Worm (Caenorhabditis elegans) whole organism, young adult: ENCODE data around the gene ndab-1.

Experiments
- B0035.1 ChIP-seq: sonication (generic microtip); optimal IDR thresholded peaks from 2 replicates; lab custom pipeline; 2016; ENCODE audit warnings: missing genetic modification characterization, mild to moderate bottlenecking, missing compliant biosample characterization, missing genotype, missing genetic modification reagents
- B0336.3 ChIP-seq: fragments of 200-800 bp; sonication (Bioruptor generic); IDR thresholded peaks from 2 replicates; pipeline ENCODE4 v1.3.6; 2022; ENCODE audit warnings: missing genetic modification characterization, missing compliant biosample characterization
- C06A6.2 ChIP-seq: fragments of 200-800 bp; sonication (Bioruptor generic); conservative IDR thresholded peaks from 2 replicates; pipeline ENCODE4 v1.3.6; 2022; ENCODE audit warnings: missing genetic modification characterization, missing compliant biosample characterization
- F22D6.2 ChIP-seq: sonication (generic microtip); optimal IDR thresholded peaks from 2 replicates; lab custom pipeline; 2016; ENCODE audit warnings: mild to moderate bottlenecking, missing genetic modification characterization, missing compliant biosample characterization
- F52B5.7 ChIP-seq: sonication (generic microtip); optimal IDR thresholded peaks from 2 replicates; lab custom pipeline; 2016; ENCODE audit warnings: mild to moderate bottlenecking, missing genetic modification characterization, missing compliant biosample characterization
- K11D2.4 ChIP-seq: fragments of 200-800 bp; sonication (Bioruptor generic); IDR thresholded peaks from 2 replicates; pipeline ENCODE4 v1.3.6; 2022; ENCODE audit warnings: missing genetic modification reagents, missing genetic modification characterization, missing compliant biosample characterization
- Y67H2A.10 ChIP-seq: fragments of 200-800 bp; sonication (Bioruptor generic); conservative IDR thresholded peaks from 2 replicates; pipeline ENCODE4 v1.3.6; 2022; ENCODE audit warnings: missing genetic modification reagents, missing genetic modification characterization, missing compliant biosample characterization
- attf-5 ChIP-seq: fragments of 200-800 bp; sonication (Bioruptor generic); optimal IDR thresholded peaks from 2 replicates; lab custom pipeline; 2018; ENCODE audit warnings: mild to moderate bottlenecking, missing genetic modification characterization, missing compliant biosample characterization
- attf-6 ChIP-seq: fragments of 200-800 bp; sonication (Bioruptor generic); IDR thresholded peaks from 2 replicates; pipeline ENCODE4 v1.3.6; 2022; ENCODE audit warnings: missing genetic modification reagents, missing genetic modification characterization, missing compliant biosample characterization
- cebp-1 ChIP-seq, 2 experiments: fragments of 200-800 bp in 1 of 2; sonication (Bioruptor generic) in 1 of 2; sonication (generic microtip) in 1 of 2; IDR thresholded peaks in 1 of 2; optimal IDR thresholded peaks in 1 of 2; 2 replicates each; pipeline versions ENCODE4 v1.3.6 to Lab custom; 2017 to 2022; ENCODE audit warnings: missing compliant biosample characterization in 2 of 2, missing genetic modification characterization in 2 of 2, mild to moderate bottlenecking in 1 of 2, missing genetic modification reagents in 1 of 2, moderate library complexity in 1 of 2
- gei-17 ChIP-seq: fragments of 200-800 bp; sonication (Bioruptor generic); optimal IDR thresholded peaks from 2 replicates; lab custom pipeline; 2018; ENCODE audit warnings: mild to moderate bottlenecking, missing genetic modification characterization, missing compliant biosample characterization
- hlh-26 ChIP-seq: fragments of 200-800 bp; sonication (Bioruptor generic); conservative IDR thresholded peaks from 2 replicates; pipeline ENCODE4 v1.3.6; 2022; ENCODE audit warnings: missing genetic modification reagents, missing genetic modification characterization, missing compliant biosample characterization
- hmg-20 ChIP-seq: fragments of 200-800 bp; sonication (Bioruptor generic); IDR thresholded peaks from 2 replicates; pipeline ENCODE4 v1.3.6; 2022; ENCODE audit warnings: missing genetic modification reagents, missing genetic modification characterization, missing compliant biosample characterization
- lin-26 ChIP-seq: fragments of 200-800 bp; sonication (Bioruptor generic); IDR thresholded peaks from 2 replicates; pipeline ENCODE4 v1.3.6; 2022; ENCODE audit warnings: missing genetic modification reagents, missing genetic modification characterization, missing compliant biosample characterization
- lsl-1 ChIP-seq: fragments of 200-800 bp; sonication (Bioruptor generic); optimal IDR thresholded peaks from 2 replicates; lab custom pipeline; 2018; ENCODE audit warnings: mild to moderate bottlenecking, missing genetic modification characterization, moderate library complexity, missing compliant biosample characterization
- madf-10 ChIP-seq: sonication (generic microtip); optimal IDR thresholded peaks from 2 replicates; lab custom pipeline; 2016; ENCODE audit warnings: mild to moderate bottlenecking, missing genetic modification characterization, missing compliant biosample characterization
- madf-3 ChIP-seq: fragments of 200-800 bp; sonication (Bioruptor generic); IDR thresholded peaks from 2 replicates; pipeline ENCODE4 v1.3.6; 2022; ENCODE audit warnings: missing genetic modification reagents, missing genetic modification characterization, missing compliant biosample characterization
- mcd-1 ChIP-seq: fragments of 200-800 bp; sonication (Bioruptor generic); IDR thresholded peaks from 2 replicates; pipeline ENCODE4 v1.3.6; 2022; ENCODE audit warnings: missing genetic modification reagents, missing genetic modification characterization, missing compliant biosample characterization
- mel-28 ChIP-seq: sonication (generic microtip); optimal IDR thresholded peaks from 2 replicates; lab custom pipeline; 2016; ENCODE audit warnings: borderline replicate concordance, mild to moderate bottlenecking, missing genetic modification characterization, missing compliant biosample characterization
- nfya-1 ChIP-seq: sonication (generic microtip); optimal IDR thresholded peaks from 2 replicates; lab custom pipeline; 2017; ENCODE audit warnings: antibody characterized with exemption, missing compliant biosample characterization, missing genetic modification characterization, borderline replicate concordance; ENCODE audit not compliant: insufficient read depth
- nfyb-1 ChIP-seq: fragments of 200-800 bp; sonication (Bioruptor generic); IDR thresholded peaks from 2 replicates; pipeline ENCODE4 v1.3.6; 2022; ENCODE audit warnings: missing genetic modification reagents, missing genetic modification characterization, missing compliant biosample characterization
- nhr-27 ChIP-seq: fragments of 200-800 bp; sonication (Bioruptor generic); optimal IDR thresholded peaks from 2 replicates; lab custom pipeline; 2018; ENCODE audit warnings: mild to moderate bottlenecking, missing genetic modification characterization, moderate library complexity, missing compliant biosample characterization
- repo-1 ChIP-seq: sonication (generic microtip); optimal IDR thresholded peaks from 2 replicates; lab custom pipeline; 2017; ENCODE audit warnings: mild to moderate bottlenecking, missing genetic modification characterization, missing compliant biosample characterization
- snpc-1.1 ChIP-seq: sonication (generic microtip); optimal IDR thresholded peaks from 2 replicates; lab custom pipeline; 2017; ENCODE audit warnings: missing genetic modification characterization, mild to moderate bottlenecking, missing compliant biosample characterization, antibody characterized with exemption, moderate library complexity, missing genotype, missing genetic modification reagents; ENCODE audit not compliant: insufficient read depth
- snpc-1.3 ChIP-seq: sonication (generic microtip); optimal IDR thresholded peaks from 2 replicates; lab custom pipeline; 2017; ENCODE audit warnings: missing genetic modification characterization, mild to moderate bottlenecking, missing compliant biosample characterization, antibody characterized with exemption, moderate library complexity, missing genotype, missing genetic modification reagents; ENCODE audit not compliant: insufficient read depth
- snpc-3.4 ChIP-seq: sonication (generic microtip); optimal IDR thresholded peaks from 2 replicates; lab custom pipeline; 2017; ENCODE audit warnings: missing genetic modification characterization, mild to moderate bottlenecking, missing compliant biosample characterization, antibody characterized with exemption, moderate library complexity, missing genotype, missing genetic modification reagents
- snpc-4 ChIP-seq, 5 experiments: fragments of 150-350 bp in 1 of 5; sonication (generic microtip) in 4 of 5; optimal IDR thresholded peaks; 2 replicates each; lab custom pipeline; 2014 to 2018; ENCODE audit warnings: missing genetic modification characterization in 5 of 5, missing biosample characterization in 3 of 5, antibody characterized with exemption in 2 of 5, mild to moderate bottlenecking in 2 of 5, missing compliant biosample characterization in 2 of 5, missing genotype in 2 of 5, moderate library complexity in 2 of 5, missing genetic modification reagents in 1 of 5
- somi-1 ChIP-seq: fragments of 200-800 bp; sonication (Bioruptor generic); optimal IDR thresholded peaks from 2 replicates; lab custom pipeline; 2018; ENCODE audit warnings: mild to moderate bottlenecking, missing genetic modification characterization, missing compliant biosample characterization
- tbx-9 ChIP-seq: sonication (generic microtip); optimal IDR thresholded peaks from 2 replicates; lab custom pipeline; 2016; ENCODE audit warnings: borderline replicate concordance, missing genetic modification characterization, inconsistent platforms, missing compliant biosample characterization
- tlf-1 ChIP-seq: fragments of 200-800 bp; sonication (Bioruptor generic); optimal IDR thresholded peaks from 2 replicates; lab custom pipeline; 2018; ENCODE audit warnings: mild to moderate bottlenecking, missing genetic modification characterization, missing compliant biosample characterization
- xnd-1 ChIP-seq: sonication (generic microtip); optimal IDR thresholded peaks from 2 replicates; lab custom pipeline; 2016; ENCODE audit warnings: missing genotype, missing genetic modification reagents, missing genetic modification characterization, missing compliant biosample characterization
- zfh-2 ChIP-seq: fragments of 200-800 bp; sonication (Bioruptor generic); conservative IDR thresholded peaks from 2 replicates; pipeline ENCODE4 v1.3.6; 2022; ENCODE audit warnings: missing genetic modification reagents, missing genetic modification characterization, missing compliant biosample characterization
- ztf-22 ChIP-seq: fragments of 200-800 bp; sonication (Bioruptor generic); optimal IDR thresholded peaks from 2 replicates; lab custom pipeline; 2018; ENCODE audit warnings: mild to moderate bottlenecking, missing genetic modification characterization, moderate library complexity, missing compliant biosample characterization
- ztf-6 ChIP-seq: fragments of 200-800 bp; sonication (Bioruptor generic); IDR thresholded peaks from 2 replicates; pipeline ENCODE4 v1.3.6; 2022; ENCODE audit warnings: missing genetic modification reagents, missing genetic modification characterization, missing compliant biosample characterization

The ndab-1 gene

ce11 chrIII:11935032-11935947 lies 19.8 kb upstream of the ndab-1 start:
- TF ChIP-seq F52B5.7 (tag; lab: Kevin White, UChicago) = no peak
- peak; percentile 83 for TF ChIP-seq nfyb-1 (GFP tag; lab: Robert Waterston, UW)

DNA sequence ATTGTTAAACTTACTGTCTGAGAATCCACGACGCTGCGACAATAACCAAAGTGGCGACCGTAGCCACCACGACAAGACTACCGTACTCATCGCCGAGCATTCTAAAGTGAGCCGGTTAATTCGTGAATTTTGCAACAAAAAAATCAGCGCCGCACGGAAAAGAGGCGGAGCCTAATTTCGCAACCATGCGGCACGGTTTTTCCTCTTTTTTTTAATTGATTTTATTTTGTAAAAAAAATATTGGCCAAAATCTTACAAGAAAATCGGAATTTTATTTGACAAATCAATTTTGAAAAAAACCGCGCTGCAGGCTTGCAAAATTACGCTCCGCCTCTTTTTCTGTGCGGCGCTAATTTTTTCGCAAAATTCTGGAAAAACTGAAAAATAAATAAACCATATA lies 18.0 kb upstream of the ndab-1 start, which contains the start of gene dolk-1:
dolk-1 (minus strand) TSS at position 101 of the 400 bp plus-strand sequence.
- TF ChIP-seq cebp-1 (GFP tag; IDR thresholded peaks at IDR 0.05; lab: Robert Waterston, UW) (no peak), cebp-1 (tag; optimal IDR thresholded peaks at IDR 0.05; lab: Kevin White, UChicago) (peak; percentile 31), B0336.3 (GFP tag; lab: Robert Waterston, UW) (no peak)

ce11 chrIII:11931960-11932359 lies 16.4 kb upstream of the ndab-1 start:
- TF ChIP-seq madf-3 (GFP tag; lab: Robert Waterston, UW) = 0 out of 2 replicates have a peak, but pooled peaks have one; percentile 58
- no peak for TF ChIP-seq nhr-27

DNA sequence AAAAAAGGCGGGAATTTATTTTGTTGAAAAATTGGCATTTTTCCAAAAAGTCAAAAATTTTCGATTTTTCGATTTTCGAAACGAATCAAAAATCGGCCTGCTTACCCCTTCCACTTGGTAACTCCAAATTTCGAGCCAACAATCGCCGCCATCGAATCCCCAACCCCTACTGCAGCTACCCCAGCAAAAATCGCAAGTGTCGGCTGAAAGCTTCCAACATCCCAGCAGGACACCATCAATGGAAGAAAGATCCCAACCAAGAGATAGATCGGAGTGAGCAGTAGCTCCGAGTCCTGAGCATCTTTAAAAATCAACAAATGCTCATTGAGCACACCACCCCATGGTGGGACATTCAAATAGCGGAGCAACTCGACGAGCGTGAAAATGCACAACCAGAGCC lies 15.4 kb upstream of the ndab-1 start:
- TF ChIP-seq K11D2.4 (GFP tag; lab: Robert Waterston, UW) (no peak), zfh-2 (0 out of 2 replicates have a peak, but pooled peaks have one; percentile 17), B0336.3 (GFP tag; lab: Robert Waterston, UW) (no peak), lin-26 (no peak)
- TF ChIP-seq, all 124 proteins: peak for 1

DNA sequence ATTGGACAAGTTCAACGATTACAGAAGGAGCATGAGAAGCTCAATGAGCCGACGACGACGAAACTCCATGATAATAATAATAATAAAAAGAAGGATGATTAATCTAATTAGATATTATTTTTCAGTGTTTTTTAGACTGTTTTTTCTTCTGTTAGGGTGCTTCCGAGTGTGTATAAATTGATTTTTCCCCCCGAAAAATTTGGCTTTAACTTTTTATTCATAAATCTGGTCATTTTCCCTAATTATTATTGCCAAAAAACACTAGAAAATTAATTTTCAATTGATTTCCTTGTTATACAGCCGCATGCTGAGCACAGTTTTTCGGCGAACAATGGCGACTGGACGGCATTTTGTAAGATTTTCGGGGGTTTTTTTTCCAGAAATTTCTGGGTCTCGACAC lies 8.1 kb upstream of the ndab-1 start, which contains the start of gene nft-1:
nft-1 (plus strand) TSS at position 301 of the 400 bp plus-strand sequence.
- TF ChIP-seq F22D6.2 (no peak), lsl-1 (GFP tag; lab: Kevin White, UChicago) (no peak), ztf-22 (no peak), nfya-1 (tag; lab: Kevin White, UChicago) (no peak)
- TF ChIP-seq, all 124 proteins: peak for 0

DNA sequence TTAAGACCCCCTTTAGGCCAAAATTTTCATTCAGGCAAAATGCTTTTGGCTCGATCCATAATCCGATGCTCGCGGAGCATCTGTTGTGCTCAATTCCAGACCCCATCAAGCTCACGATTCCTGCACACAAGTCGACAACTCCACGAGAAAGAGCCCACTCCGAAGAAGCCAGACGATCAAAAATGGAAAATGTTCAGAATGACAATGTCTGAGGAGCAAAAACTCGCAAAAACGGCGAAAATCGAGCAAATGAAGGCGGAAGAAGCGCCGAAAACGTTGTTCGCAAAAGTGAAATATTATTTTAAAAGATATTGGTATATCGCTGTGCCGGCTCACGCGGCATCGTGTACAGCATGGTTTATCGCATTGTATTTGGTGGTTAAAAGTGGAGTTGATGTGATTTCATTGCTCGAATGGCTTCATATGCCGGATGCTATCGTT lies 6.2 kb upstream of the ndab-1 start, which contains the start of gene Y56A3A.22:
Y56A3A.22 (plus strand) TSS at position 35 of the 441 bp plus-strand sequence.
- TF ChIP-seq somi-1 (GFP tag; lab: Kevin White, UChicago) (peak; percentile 15), madf-10 (tag; lab: Kevin White, UChicago) (peak; percentile 43), gei-17 (GFP tag; lab: Kevin White, UChicago) (peak; percentile 31), Y67H2A.10 (no peak), snpc-3.4 (tag; lab: Kevin White, UChicago) (peak; percentile 21), ztf-6 (no peak), hlh-26 (GFP tag; lab: Robert Waterston, UW) (no peak), tbx-9 (tag; lab: Kevin White, UChicago) (peak; percentile 56), hmg-20 (GFP tag; lab: Robert Waterston, UW) (peak; percentile 30; the same call in 1 of the 2 replicates), attf-6 (GFP tag; lab: Robert Waterston, UW) (peak; percentile 66), nhr-27 (peak; percentile 6), B0035.1 (peak; percentile 45), xnd-1 (tag; lab: Kevin White, UChicago) (no peak), ztf-22 (peak; percentile 22), nfyb-1 (GFP tag; lab: Robert Waterston, UW) (peak; percentile 87), snpc-1.1 (tag; lab: Kevin White, UChicago) (no peak), C06A6.2 (GFP tag; lab: Robert Waterston, UW) (no peak), repo-1 (tag; lab: Kevin White, UChicago) (peak; percentile 93), tlf-1 (GFP tag; lab: Kevin White, UChicago) (peak; percentile 71), attf-5 (no peak), snpc-4 (GFP tag; optimal IDR thresholded peaks at IDR 0.05; lab: Kevin White, UChicago) (no peak), snpc-4 (tag; optimal IDR thresholded peaks at IDR 0.05; lab: Kevin White, UChicago) (peak in 2 of 4 experiments; percentile 20 to 24), mcd-1 (GFP tag; lab: Robert Waterston, UW) (peak; percentile 46), mel-28 (no peak), snpc-1.3 (tag; lab: Kevin White, UChicago) (peak; percentile 32)
